Worm (Caenorhabditis elegans) whole organism, mixed stage, embryonic: ENCODE results near the gene C01G10.1.

Source experiments
- M03D4.4 ChIP-seq: sonication (generic microtip); optimal IDR thresholded peaks from 2 replicates; lab custom pipeline; 2017; ENCODE audit warnings: mild to moderate bottlenecking, missing genetic modification characterization, missing compliant biosample characterization
- bed-3 ChIP-seq: fragments of 200-800 bp; sonication (Bioruptor generic); optimal IDR thresholded peaks from 3 replicates; lab custom pipeline; 2018; ENCODE audit warnings: mild to moderate bottlenecking, missing genetic modification characterization, moderate library complexity, missing compliant biosample characterization
- blmp-1 ChIP-seq: fragments of 150-350 bp; optimal IDR thresholded peaks from 2 replicates; lab custom pipeline; 2014; ENCODE audit warnings: missing biosample characterization, missing genetic modification characterization
- ceh-43 ChIP-seq: fragments of 200-800 bp; sonication (Bioruptor generic); optimal IDR thresholded peaks from 2 replicates; lab custom pipeline; 2018; ENCODE audit warnings: mild to moderate bottlenecking, missing genetic modification characterization, moderate library complexity, missing compliant biosample characterization
- ceh-83 ChIP-seq: fragments of 200-800 bp; sonication (Bioruptor generic); optimal IDR thresholded peaks from 2 replicates; lab custom pipeline; 2018; ENCODE audit warnings: mild to moderate bottlenecking, missing genetic modification characterization, missing compliant biosample characterization
- ces-1 ChIP-seq: fragments of 150-350 bp; optimal IDR thresholded peaks from 2 replicates; lab custom pipeline; 2014; ENCODE audit warnings: missing biosample characterization, missing genetic modification reagents, missing genetic modification characterization
- cnd-1 ChIP-seq: fragments of 200-800 bp; sonication (Bioruptor generic); optimal IDR thresholded peaks from 2 replicates; lab custom pipeline; 2018; ENCODE audit warnings: mild to moderate bottlenecking, missing genetic modification characterization, missing compliant biosample characterization
- drap-1 ChIP-seq: fragments of 200-800 bp; sonication (Bioruptor generic); optimal IDR thresholded peaks from 3 replicates; lab custom pipeline; 2018; ENCODE audit warnings: mild to moderate bottlenecking, missing genetic modification characterization, missing compliant biosample characterization
- elt-1 ChIP-seq: sonication (generic microtip); optimal IDR thresholded peaks from 2 replicates; lab custom pipeline; 2017; ENCODE audit warnings: missing genetic modification characterization, mild to moderate bottlenecking, missing compliant biosample characterization, antibody characterized with exemption, moderate library complexity, borderline replicate concordance; ENCODE audit not compliant: insufficient read depth
- elt-3 ChIP-seq: fragments of 150-350 bp; optimal IDR thresholded peaks from 2 replicates; lab custom pipeline; 2014; ENCODE audit warnings: missing biosample characterization, missing genetic modification characterization
- flh-1 ChIP-seq: fragments of 200-800 bp; sonication (Bioruptor generic); optimal IDR thresholded peaks from 2 replicates; lab custom pipeline; 2018; ENCODE audit warnings: mild to moderate bottlenecking, missing genetic modification characterization, moderate library complexity, missing compliant biosample characterization
- ham-2 ChIP-seq: fragments of 200-800 bp; sonication (Bioruptor generic); optimal IDR thresholded peaks from 2 replicates; lab custom pipeline; 2018; ENCODE audit warnings: mild to moderate bottlenecking, missing genetic modification characterization, missing compliant biosample characterization
- hlh-1 ChIP-seq: fragments of 150-350 bp; optimal IDR thresholded peaks from 2 replicates; lab custom pipeline; 2014; ENCODE audit warnings: missing biosample characterization, missing genetic modification reagents, missing genetic modification characterization
- lin-13 ChIP-seq: fragments of 150-350 bp; optimal IDR thresholded peaks from 2 replicates; lab custom pipeline; 2014; ENCODE audit warnings: missing biosample characterization, missing genetic modification characterization
- lin-32 ChIP-seq: fragments of 200-800 bp; sonication (Bioruptor generic); optimal IDR thresholded peaks from 2 replicates; lab custom pipeline; 2018; ENCODE audit warnings: mild to moderate bottlenecking, missing genetic modification characterization, missing compliant biosample characterization
- lsy-2 ChIP-seq: fragments of 150-350 bp; optimal IDR thresholded peaks from 2 replicates; lab custom pipeline; 2014; ENCODE audit warnings: missing biosample characterization, missing genetic modification characterization
- mab-5 ChIP-seq: fragments of 150-350 bp; optimal IDR thresholded peaks from 2 replicates; lab custom pipeline; 2014; ENCODE audit warnings: missing biosample characterization, missing genetic modification characterization
- mls-2 ChIP-seq: sonication (generic microtip); optimal IDR thresholded peaks from 2 replicates; lab custom pipeline; 2016; ENCODE audit warnings: mild to moderate bottlenecking, missing genetic modification characterization, moderate library complexity, missing compliant biosample characterization
- nhr-12 ChIP-seq: fragments of 150-350 bp; optimal IDR thresholded peaks from 2 replicates; lab custom pipeline; 2014; ENCODE audit warnings: missing biosample characterization, missing genetic modification characterization
- nhr-2 ChIP-seq: fragments of 150-350 bp; optimal IDR thresholded peaks from 2 replicates; lab custom pipeline; 2014; ENCODE audit warnings: missing biosample characterization, missing genetic modification characterization
- nhr-237 ChIP-seq: fragments of 150-350 bp; optimal IDR thresholded peaks from 2 replicates; lab custom pipeline; 2014; ENCODE audit warnings: missing biosample characterization, missing genetic modification characterization
- nhr-28 ChIP-seq: fragments of 150-350 bp; optimal IDR thresholded peaks from 2 replicates; lab custom pipeline; 2014; ENCODE audit warnings: missing biosample characterization, missing genetic modification characterization
- nhr-76 ChIP-seq: sonication (generic microtip); optimal IDR thresholded peaks from 2 replicates; lab custom pipeline; 2017; ENCODE audit warnings: missing biosample characterization, missing genetic modification characterization
- pha-4 ChIP-seq: fragments of 150-350 bp; optimal IDR thresholded peaks from 2 replicates; lab custom pipeline; 2018; ENCODE audit warnings: missing biosample characterization, missing genetic modification reagents, missing genetic modification characterization
- sem-2 ChIP-seq: fragments of 200-800 bp; sonication (Bioruptor generic); optimal IDR thresholded peaks from 2 replicates; lab custom pipeline; 2018; ENCODE audit warnings: mild to moderate bottlenecking, missing genetic modification characterization, missing compliant biosample characterization
- snpc-4 ChIP-seq: fragments of 150-350 bp; optimal IDR thresholded peaks from 2 replicates; lab custom pipeline; 2014; ENCODE audit warnings: missing biosample characterization, missing genetic modification characterization
- sptf-1 ChIP-seq: sonication (generic microtip); optimal IDR thresholded peaks from 2 replicates; lab custom pipeline; 2017; ENCODE audit warnings: mild to moderate bottlenecking, missing genetic modification characterization, moderate library complexity, missing compliant biosample characterization
- tbx-8 ChIP-seq: fragments of 200-800 bp; sonication (Bioruptor generic); optimal IDR thresholded peaks from 2 replicates; lab custom pipeline; 2018; ENCODE audit warnings: mild to moderate bottlenecking, missing genetic modification characterization, moderate library complexity, missing compliant biosample characterization
- unc-120 ChIP-seq: sonication (generic microtip); optimal IDR thresholded peaks from 2 replicates; lab custom pipeline; 2017; ENCODE audit warnings: missing genetic modification characterization, missing compliant biosample characterization; ENCODE audit not compliant: poor library complexity, severe bottlenecking
- unc-62 ChIP-seq: fragments of 150-350 bp; optimal IDR thresholded peaks from 2 replicates; lab custom pipeline; 2014; ENCODE audit warnings: missing biosample characterization, missing genetic modification reagents, missing genetic modification characterization
- zip-8 ChIP-seq: fragments of 150-350 bp; optimal IDR thresholded peaks from 2 replicates; lab custom pipeline; 2014; ENCODE audit warnings: missing biosample characterization, missing genetic modification characterization
- ztf-11 ChIP-seq: fragments of 150-350 bp; optimal IDR thresholded peaks from 2 replicates; lab custom pipeline; 2014; ENCODE audit warnings: missing biosample characterization, missing genetic modification characterization

C01G10.1 gene

ce11 chrV:15099447-15099846 is at the start of gene C01G10.1:
C01G10.1 (plus strand) TSS chrV:15099747.
- TF ChIP-seq mab-5 (no peak), elt-1 (peak; percentile 7), elt-3 (tag; lab: Kevin White, UChicago) (no peak), snpc-4 (tag; lab: Kevin White, UChicago) (no peak)

- TF ChIP-seq sem-2 (GFP tag; lab: Kevin White, UChicago) (no peak), lin-32 (no peak), ceh-83 (no peak), pha-4 (tag; lab: Kevin White, UChicago) (no peak), mab-5 (no peak), zip-8 (tag; lab: Kevin White, UChicago) (no peak), ztf-11 (tag; lab: Kevin White, UChicago) (no peak), nhr-28 (tag; lab: Kevin White, UChicago) (no peak), nhr-76 (tag; lab: Kevin White, UChicago) (no peak), lin-13 (tag; lab: Kevin White, UChicago) (no peak), elt-3 (tag; lab: Kevin White, UChicago) (no peak), ceh-43 (GFP tag; lab: Kevin White, UChicago) (no peak), ham-2 (no peak), elt-1 (no peak), flh-1 (no peak), unc-120 (tag; lab: Kevin White, UChicago) (no peak), M03D4.4 (tag; lab: Kevin White, UChicago) (no peak), unc-62 (GFP tag; lab: Kevin White, UChicago) (no peak), cnd-1 (tag; lab: Kevin White, UChicago) (no peak), lsy-2 (no peak)
Observed at ce11 chrV:15051720-15052119, 47.8 kb upstream of the C01G10.1 start.

ce11 chrV:15052368-15052767 is 47.2 kb upstream of the C01G10.1 start, which contains the start of the genes fbxa-82 and C25D7.5:
fbxa-82 (minus strand) TSS chrV:15052530.
C25D7.5 (plus strand) TSS chrV:15052650.
- TF ChIP-seq ham-2 (no peak), cnd-1 (tag; lab: Kevin White, UChicago) (no peak), elt-1 (no peak), lin-32 (no peak), ces-1 (no peak), lin-13 (tag; lab: Kevin White, UChicago) (no peak), pha-4 (tag; lab: Kevin White, UChicago) (no peak), nhr-237 (no peak), nhr-12 (no peak), nhr-76 (tag; lab: Kevin White, UChicago) (no peak), ztf-11 (tag; lab: Kevin White, UChicago) (no peak), hlh-1 (tag; lab: Kevin White, UChicago) (no peak), blmp-1 (tag; lab: Kevin White, UChicago) (no peak), tbx-8 (no peak), mab-5 (no peak), nhr-2 (tag; lab: Kevin White, UChicago) (no peak), drap-1 (GFP tag; lab: Kevin White, UChicago) (no peak)

ce11 chrV:15054733-15055132 is 44.8 kb upstream of the C01G10.1 start:
- TF ChIP-seq elt-1 (no peak), elt-3 (tag; lab: Kevin White, UChicago) (no peak), zip-8 (tag; lab: Kevin White, UChicago) (peak; percentile 61)

- TF ChIP-seq nhr-237 = no peak
- TF ChIP-seq bed-3 (GFP tag; lab: Kevin White, UChicago) = no peak
- no peak for TF ChIP-seq ham-2
- TF ChIP-seq M03D4.4 (tag; lab: Kevin White, UChicago) = no peak
- TF ChIP-seq elt-3 (tag; lab: Kevin White, UChicago) = no peak
- no peak for TF ChIP-seq ztf-11 (tag; lab: Kevin White, UChicago)
- TF ChIP-seq blmp-1 (tag; lab: Kevin White, UChicago) = no peak
- no peak for TF ChIP-seq nhr-12
- TF ChIP-seq mls-2 (tag; lab: Kevin White, UChicago) = no peak
- no peak for TF ChIP-seq ceh-43 (GFP tag; lab: Kevin White, UChicago)
- TF ChIP-seq sptf-1 = no peak
- TF ChIP-seq nhr-76 (tag; lab: Kevin White, UChicago) = no peak
- TF ChIP-seq ces-1 = no peak
Observed at ce11 chrV:15055873-15056272, 43.7 kb upstream of the C01G10.1 start, which contains the start of gene C25D7.16. C25D7.16 (plus strand) TSS chrV:15056173.
